Worm (Caenorhabditis elegans) whole organism, mixed stage, embryonic: ENCODE data around the gene T20B12.3.

Experiments
- M03D4.4 ChIP-seq: sonication (generic microtip); optimal IDR thresholded peaks from 2 replicates; lab custom pipeline; 2017; ENCODE audit warnings: mild to moderate bottlenecking, missing genetic modification characterization, missing compliant biosample characterization
- bed-3 ChIP-seq: fragments of 200-800 bp; sonication (Bioruptor generic); optimal IDR thresholded peaks from 3 replicates; lab custom pipeline; 2018; ENCODE audit warnings: mild to moderate bottlenecking, missing genetic modification characterization, moderate library complexity, missing compliant biosample characterization
- blmp-1 ChIP-seq: fragments of 150-350 bp; optimal IDR thresholded peaks from 2 replicates; lab custom pipeline; 2014; ENCODE audit warnings: missing biosample characterization, missing genetic modification characterization
- ceh-39 ChIP-seq: fragments of 150-350 bp; optimal IDR thresholded peaks from 2 replicates; lab custom pipeline; 2014; ENCODE audit warnings: missing biosample characterization, missing genetic modification characterization
- ceh-43 ChIP-seq: fragments of 200-800 bp; sonication (Bioruptor generic); optimal IDR thresholded peaks from 2 replicates; lab custom pipeline; 2018; ENCODE audit warnings: mild to moderate bottlenecking, missing genetic modification characterization, moderate library complexity, missing compliant biosample characterization
- ceh-83 ChIP-seq: fragments of 200-800 bp; sonication (Bioruptor generic); optimal IDR thresholded peaks from 2 replicates; lab custom pipeline; 2018; ENCODE audit warnings: mild to moderate bottlenecking, missing genetic modification characterization, missing compliant biosample characterization
- ces-1 ChIP-seq: fragments of 150-350 bp; optimal IDR thresholded peaks from 2 replicates; lab custom pipeline; 2014; ENCODE audit warnings: missing biosample characterization, missing genetic modification reagents, missing genetic modification characterization
- cnd-1 ChIP-seq: fragments of 200-800 bp; sonication (Bioruptor generic); optimal IDR thresholded peaks from 2 replicates; lab custom pipeline; 2018; ENCODE audit warnings: mild to moderate bottlenecking, missing genetic modification characterization, missing compliant biosample characterization
- drap-1 ChIP-seq: fragments of 200-800 bp; sonication (Bioruptor generic); optimal IDR thresholded peaks from 3 replicates; lab custom pipeline; 2018; ENCODE audit warnings: mild to moderate bottlenecking, missing genetic modification characterization, missing compliant biosample characterization
- elt-1 ChIP-seq: sonication (generic microtip); optimal IDR thresholded peaks from 2 replicates; lab custom pipeline; 2017; ENCODE audit warnings: missing genetic modification characterization, mild to moderate bottlenecking, missing compliant biosample characterization, antibody characterized with exemption, moderate library complexity, borderline replicate concordance; ENCODE audit not compliant: insufficient read depth
- elt-3 ChIP-seq: fragments of 150-350 bp; optimal IDR thresholded peaks from 2 replicates; lab custom pipeline; 2014; ENCODE audit warnings: missing biosample characterization, missing genetic modification characterization
- flh-1 ChIP-seq: fragments of 200-800 bp; sonication (Bioruptor generic); optimal IDR thresholded peaks from 2 replicates; lab custom pipeline; 2018; ENCODE audit warnings: mild to moderate bottlenecking, missing genetic modification characterization, moderate library complexity, missing compliant biosample characterization
- ham-2 ChIP-seq: fragments of 200-800 bp; sonication (Bioruptor generic); optimal IDR thresholded peaks from 2 replicates; lab custom pipeline; 2018; ENCODE audit warnings: mild to moderate bottlenecking, missing genetic modification characterization, missing compliant biosample characterization
- hlh-1 ChIP-seq: fragments of 150-350 bp; optimal IDR thresholded peaks from 2 replicates; lab custom pipeline; 2014; ENCODE audit warnings: missing biosample characterization, missing genetic modification reagents, missing genetic modification characterization
- lin-13 ChIP-seq: fragments of 150-350 bp; optimal IDR thresholded peaks from 2 replicates; lab custom pipeline; 2014; ENCODE audit warnings: missing biosample characterization, missing genetic modification characterization
- lin-32 ChIP-seq: fragments of 200-800 bp; sonication (Bioruptor generic); optimal IDR thresholded peaks from 2 replicates; lab custom pipeline; 2018; ENCODE audit warnings: mild to moderate bottlenecking, missing genetic modification characterization, missing compliant biosample characterization
- lsy-2 ChIP-seq: fragments of 150-350 bp; optimal IDR thresholded peaks from 2 replicates; lab custom pipeline; 2014; ENCODE audit warnings: missing biosample characterization, missing genetic modification characterization
- mab-5 ChIP-seq: fragments of 150-350 bp; optimal IDR thresholded peaks from 2 replicates; lab custom pipeline; 2014; ENCODE audit warnings: missing biosample characterization, missing genetic modification characterization
- mep-1 ChIP-seq: fragments of 150-350 bp; optimal IDR thresholded peaks from 2 replicates; lab custom pipeline; 2017; ENCODE audit warnings: missing biosample characterization, missing genetic modification reagents, missing genetic modification characterization, inconsistent platforms
- mls-2 ChIP-seq: sonication (generic microtip); optimal IDR thresholded peaks from 2 replicates; lab custom pipeline; 2016; ENCODE audit warnings: mild to moderate bottlenecking, missing genetic modification characterization, moderate library complexity, missing compliant biosample characterization
- nhr-12 ChIP-seq: fragments of 150-350 bp; optimal IDR thresholded peaks from 2 replicates; lab custom pipeline; 2014; ENCODE audit warnings: missing biosample characterization, missing genetic modification characterization
- nhr-2 ChIP-seq: fragments of 150-350 bp; optimal IDR thresholded peaks from 2 replicates; lab custom pipeline; 2014; ENCODE audit warnings: missing biosample characterization, missing genetic modification characterization
- nhr-237 ChIP-seq: fragments of 150-350 bp; optimal IDR thresholded peaks from 2 replicates; lab custom pipeline; 2014; ENCODE audit warnings: missing biosample characterization, missing genetic modification characterization
- nhr-28 ChIP-seq: fragments of 150-350 bp; optimal IDR thresholded peaks from 2 replicates; lab custom pipeline; 2014; ENCODE audit warnings: missing biosample characterization, missing genetic modification characterization
- nhr-76 ChIP-seq: sonication (generic microtip); optimal IDR thresholded peaks from 2 replicates; lab custom pipeline; 2017; ENCODE audit warnings: missing biosample characterization, missing genetic modification characterization
- pha-4 ChIP-seq: fragments of 150-350 bp; optimal IDR thresholded peaks from 2 replicates; lab custom pipeline; 2018; ENCODE audit warnings: missing biosample characterization, missing genetic modification reagents, missing genetic modification characterization
- sem-2 ChIP-seq: fragments of 200-800 bp; sonication (Bioruptor generic); optimal IDR thresholded peaks from 2 replicates; lab custom pipeline; 2018; ENCODE audit warnings: mild to moderate bottlenecking, missing genetic modification characterization, missing compliant biosample characterization
- snpc-4 ChIP-seq: fragments of 150-350 bp; optimal IDR thresholded peaks from 2 replicates; lab custom pipeline; 2014; ENCODE audit warnings: missing biosample characterization, missing genetic modification characterization
- sptf-1 ChIP-seq: sonication (generic microtip); optimal IDR thresholded peaks from 2 replicates; lab custom pipeline; 2017; ENCODE audit warnings: mild to moderate bottlenecking, missing genetic modification characterization, moderate library complexity, missing compliant biosample characterization
- tbx-8 ChIP-seq: fragments of 200-800 bp; sonication (Bioruptor generic); optimal IDR thresholded peaks from 2 replicates; lab custom pipeline; 2018; ENCODE audit warnings: mild to moderate bottlenecking, missing genetic modification characterization, moderate library complexity, missing compliant biosample characterization
- unc-120 ChIP-seq: sonication (generic microtip); optimal IDR thresholded peaks from 2 replicates; lab custom pipeline; 2017; ENCODE audit warnings: missing genetic modification characterization, missing compliant biosample characterization; ENCODE audit not compliant: poor library complexity, severe bottlenecking
- unc-39 ChIP-seq: fragments of 150-350 bp; optimal IDR thresholded peaks from 2 replicates; lab custom pipeline; 2014; ENCODE audit warnings: missing biosample characterization, missing genetic modification characterization
- unc-62 ChIP-seq: fragments of 150-350 bp; optimal IDR thresholded peaks from 2 replicates; lab custom pipeline; 2014; ENCODE audit warnings: missing biosample characterization, missing genetic modification reagents, missing genetic modification characterization
- zip-8 ChIP-seq: fragments of 150-350 bp; optimal IDR thresholded peaks from 2 replicates; lab custom pipeline; 2014; ENCODE audit warnings: missing biosample characterization, missing genetic modification characterization
- ztf-11 ChIP-seq: fragments of 150-350 bp; optimal IDR thresholded peaks from 2 replicates; lab custom pipeline; 2014; ENCODE audit warnings: missing biosample characterization, missing genetic modification characterization

The T20B12.3 gene

ce11 chrIII:7381546-7382171, at the start of gene T20B12.3, which contains the start of gene hmg-4:
Gene T20B12.3, plus strand, starts transcription at chrIII:7382115.
Gene hmg-4, minus strand, starts transcription at chrIII:7381596.
- TF ChIP-seq snpc-4 (tag; lab: Kevin White, UChicago) (no peak), ceh-43 (peak; percentile 16), nhr-12 (no peak), lin-13 (tag; lab: Kevin White, UChicago) (no peak), hlh-1 (no peak), sem-2 (GFP tag; lab: Kevin White, UChicago) (no peak), pha-4 (tag; lab: Kevin White, UChicago) (peak; percentile 16), cnd-1 (no peak), drap-1 (GFP tag; lab: Kevin White, UChicago) (no peak), lsy-2 (peak; percentile 94), flh-1 (GFP tag; lab: Kevin White, UChicago) (no peak), ces-1 (peak; percentile 64), ham-2 (GFP tag; lab: Kevin White, UChicago) (no peak), ztf-11 (tag; lab: Kevin White, UChicago) (no peak), elt-3 (tag; lab: Kevin White, UChicago) (no peak)

DNA sequence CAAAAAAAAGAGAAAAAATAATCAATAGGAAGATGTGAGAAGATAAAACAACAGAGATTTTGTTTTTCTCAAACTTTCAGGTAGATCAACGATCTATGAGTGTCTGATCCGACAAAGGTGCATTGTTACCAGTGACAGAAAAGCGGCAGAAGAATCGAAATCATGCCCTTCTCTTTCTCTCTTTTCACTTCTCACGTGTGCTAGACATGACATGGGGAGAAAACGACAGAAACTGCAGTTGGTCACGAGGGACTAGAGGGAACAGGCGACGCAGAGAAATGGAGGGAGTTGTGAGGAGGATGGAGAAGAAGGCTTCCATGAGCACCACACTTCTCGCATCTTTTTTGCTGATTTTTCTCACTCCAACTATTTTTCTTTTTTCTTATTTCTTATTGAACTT, 46.7 kb upstream of the T20B12.3 start, which contains the start of gene F56C9.10:
TSS of gene F56C9.10 (minus strand) at position 97 of the 400 bp plus-strand sequence.
- TF ChIP-seq nhr-28 (tag; lab: Kevin White, UChicago), result no peak
- no peak for TF ChIP-seq nhr-76 (tag; lab: Kevin White, UChicago)
- TF ChIP-seq elt-3 (tag; lab: Kevin White, UChicago), result no peak
- no peak for TF ChIP-seq M03D4.4 (tag; lab: Kevin White, UChicago)
- TF ChIP-seq blmp-1 (tag; lab: Kevin White, UChicago), result peak; percentile 66
- TF ChIP-seq nhr-2 (tag; lab: Kevin White, UChicago), result no peak
- no peak for TF ChIP-seq pha-4 (tag; lab: Kevin White, UChicago)
- peak; percentile 6 for TF ChIP-seq mls-2 (tag; lab: Kevin White, UChicago)
- no peak for TF ChIP-seq nhr-12
- no peak for TF ChIP-seq tbx-8 (GFP tag; lab: Kevin White, UChicago)
- TF ChIP-seq bed-3 (GFP tag; lab: Kevin White, UChicago), result no peak
- TF ChIP-seq drap-1 (GFP tag; lab: Kevin White, UChicago), result no peak
- TF ChIP-seq ces-1, result peak; percentile 32
- TF ChIP-seq lsy-2, result no peak
- TF ChIP-seq elt-1, result no peak
- TF ChIP-seq mep-1 (tag; lab: Kevin White, UChicago), result peak; percentile 14
- no peak for TF ChIP-seq snpc-4 (tag; lab: Kevin White, UChicago)
- no peak for TF ChIP-seq unc-39 (tag; lab: Kevin White, UChicago)
- peak; percentile 48 for TF ChIP-seq nhr-237 (tag; lab: Kevin White, UChicago)
- TF ChIP-seq flh-1 (GFP tag; lab: Kevin White, UChicago), result no peak
- TF ChIP-seq mab-5, result no peak
- peak; percentile 83 for TF ChIP-seq unc-62
- peak; percentile 77 for TF ChIP-seq hlh-1
- no peak for TF ChIP-seq ztf-11 (tag; lab: Kevin White, UChicago)
- TF ChIP-seq ceh-83 (GFP tag; lab: Kevin White, UChicago), result no peak
- TF ChIP-seq ceh-39 (tag; lab: Kevin White, UChicago), result no peak
- TF ChIP-seq ceh-43, result no peak
- peak; percentile 65 for TF ChIP-seq unc-120
- TF ChIP-seq cnd-1, result peak; percentile 15
- TF ChIP-seq lin-13 (tag; lab: Kevin White, UChicago), result no peak
- no peak for TF ChIP-seq sem-2 (GFP tag; lab: Kevin White, UChicago)
- TF ChIP-seq zip-8, result no peak
- TF ChIP-seq ham-2 (GFP tag; lab: Kevin White, UChicago), result peak; percentile 9
- no peak for TF ChIP-seq sptf-1
- TF ChIP-seq lin-32 (GFP tag; lab: Kevin White, UChicago), result no peak

- TF ChIP-seq hlh-1 (peak; percentile 59), pha-4 (tag; lab: Kevin White, UChicago) (peak; percentile 43), M03D4.4 (tag; lab: Kevin White, UChicago) (no peak), ztf-11 (tag; lab: Kevin White, UChicago) (no peak), mep-1 (tag; lab: Kevin White, UChicago) (peak; percentile 84), lin-13 (tag; lab: Kevin White, UChicago) (peak; percentile 33), ham-2 (GFP tag; lab: Kevin White, UChicago) (no peak), nhr-2 (tag; lab: Kevin White, UChicago) (no peak), elt-1 (no peak), drap-1 (GFP tag; lab: Kevin White, UChicago) (peak; percentile 43), ces-1 (peak; percentile 45), ceh-43 (no peak), ceh-39 (tag; lab: Kevin White, UChicago) (no peak), unc-120 (peak; percentile 7), sem-2 (GFP tag; lab: Kevin White, UChicago) (no peak), sptf-1 (peak; percentile 29), bed-3 (GFP tag; lab: Kevin White, UChicago) (no peak), lsy-2 (peak; percentile 95), lin-32 (GFP tag; lab: Kevin White, UChicago) (no peak), nhr-237 (tag; lab: Kevin White, UChicago) (peak; percentile 73), nhr-12 (no peak)
- TF ChIP-seq, all 35 proteins: peak for 10
Observed at ce11 chrIII:7336214-7336613, 45.7 kb upstream of the T20B12.3 start, which contains the start of gene gsp-2. Gene gsp-2, plus strand, starts transcription at chrIII:7336587.
